Worm (Caenorhabditis elegans): Measurements from ENCODE around the gene K09F6.10.

Gene K09F6.10

DNA sequence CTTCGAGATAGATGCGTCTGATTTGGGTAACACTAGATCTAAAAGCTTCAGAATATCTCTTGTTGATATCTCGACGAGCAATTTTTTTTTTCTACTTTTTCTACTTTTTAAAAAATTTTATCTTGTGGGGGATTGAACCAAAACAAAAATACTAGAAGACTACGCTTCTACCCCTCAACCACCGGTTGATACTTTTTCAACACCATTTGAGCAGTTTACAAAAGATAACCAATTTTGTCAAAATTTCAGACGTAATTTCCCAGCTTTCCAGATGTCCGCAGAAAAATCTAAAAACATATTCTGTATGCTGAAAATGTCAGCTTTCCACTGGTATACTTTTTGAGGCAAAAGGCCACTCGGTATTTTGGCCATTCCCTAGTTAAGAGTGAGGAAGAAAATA, 15.9 kb upstream of the K09F6.10 start:
- no peak for TF ChIP-seq pqm-1 (tag; optimal IDR thresholded peaks at IDR 0.05)
- no peak for TF ChIP-seq fax-1 (tag; optimal IDR thresholded peaks at IDR 0.05)

DNA sequence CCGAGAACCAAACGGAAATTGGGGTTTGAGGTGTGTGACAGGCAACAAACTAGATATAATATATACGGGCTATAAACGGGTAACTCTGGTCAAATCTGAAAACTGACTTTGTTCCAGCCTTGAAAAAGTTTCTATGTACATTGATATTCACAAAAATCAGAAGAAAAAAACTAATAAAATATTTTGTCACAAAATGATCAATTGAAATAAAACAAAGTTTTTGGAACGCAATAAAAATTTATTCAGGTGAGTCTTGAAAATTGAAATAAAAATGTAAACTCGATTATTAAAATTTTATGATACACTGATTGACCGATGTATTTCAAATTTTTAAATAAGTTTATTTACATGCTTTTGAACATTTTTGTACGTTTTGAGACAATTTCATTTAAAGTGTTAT, 13.6 kb upstream of the K09F6.10 start, which contains the start of gene B0281.6:
Gene B0281.6 (minus strand): TSS at position 101 of the 400 bp plus-strand sequence.
- TF ChIP-seq K09A11.1 (tag; optimal IDR thresholded peaks at IDR 0.05; ENCODE audit: insufficient read depth), result no peak

DNA sequence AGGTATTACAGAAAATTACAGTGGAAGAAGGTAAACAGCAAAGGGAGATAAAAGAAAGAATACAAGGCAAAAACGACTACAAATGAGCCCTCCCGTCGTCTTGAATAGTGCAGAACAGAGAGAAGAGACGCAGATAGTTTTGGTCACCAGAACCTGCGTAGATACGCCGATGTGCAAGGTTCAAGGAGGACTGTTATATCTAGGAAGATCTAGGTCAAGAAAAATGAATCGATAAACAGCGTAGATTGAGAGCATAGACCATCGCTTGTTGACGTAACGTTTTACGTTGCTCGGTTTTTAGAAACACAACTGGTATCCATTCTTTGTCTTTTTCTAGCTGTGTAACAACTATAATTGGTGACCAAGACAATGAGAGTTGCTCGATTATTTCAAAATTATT, 12.2 kb upstream of the K09F6.10 start, which contains the start of gene B0281.5:
Gene B0281.5 (minus strand): TSS at position 101 of the 400 bp plus-strand sequence.
- TF ChIP-seq madf-2 (tag; optimal IDR thresholded peaks at IDR 0.05), result no peak
- TF ChIP-seq ztf-16 (tag; optimal IDR thresholded peaks at IDR 0.05), result no peak
- TF ChIP-seq fkh-10 (GFP tag; optimal IDR thresholded peaks at IDR 0.05), result no peak
- TF ChIP-seq gmeb-2 (tag; optimal IDR thresholded peaks at IDR 0.05), result no peak
- TF ChIP-seq elt-4 (tag; optimal IDR thresholded peaks at IDR 0.05), result no peak

DNA sequence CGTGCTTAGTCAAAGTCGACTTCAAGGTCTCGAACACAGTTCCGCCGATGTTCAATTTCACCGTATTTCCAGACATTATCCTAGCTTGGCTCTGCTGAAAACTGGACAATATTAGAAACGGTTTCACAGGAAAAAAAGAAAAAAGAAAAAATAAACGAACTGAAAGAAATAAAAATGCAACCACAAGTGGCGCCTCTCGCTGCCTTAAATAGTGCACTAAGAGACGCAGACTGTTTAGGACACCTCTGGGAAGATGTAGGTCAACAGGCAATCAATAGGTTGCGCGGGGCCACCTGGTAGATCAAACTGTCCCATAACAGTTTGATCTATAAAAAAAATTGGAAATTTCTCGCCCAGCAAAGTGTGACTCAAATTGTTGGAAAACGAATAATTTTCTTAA, 10.1 kb upstream of the K09F6.10 start, which contains the start of gene B0281.4:
Gene B0281.4 (minus strand): TSS at position 101 of the 400 bp plus-strand sequence.
- TF ChIP-seq ceh-9 (tag; optimal IDR thresholded peaks at IDR 0.05) (no peak), ets-4 (tag; optimal IDR thresholded peaks at IDR 0.05) (no peak), pros-1 (tag; optimal IDR thresholded peaks at IDR 0.05) (no peak), ceh-22 (tag; optimal IDR thresholded peaks at IDR 0.05) (no peak), F13H6.1 (tag; optimal IDR thresholded peaks at IDR 0.05) (no peak), gmeb-2 (tag; optimal IDR thresholded peaks at IDR 0.05) (no peak), npax-4 (tag; optimal IDR thresholded peaks at IDR 0.05) (no peak), K02D7.2 (tag; optimal IDR thresholded peaks at IDR 0.05) (no peak), pag-3 (tag; optimal IDR thresholded peaks at IDR 0.05; ENCODE audit: borderline replicate concordance) (no peak), unc-86 (tag; optimal IDR thresholded peaks at IDR 0.05) (no peak), Y22D7AL.16 (tag; optimal IDR thresholded peaks at IDR 0.05) (no peak), ceh-24 (tag; optimal IDR thresholded peaks at IDR 0.05) (no peak), unc-3 (GFP tag; conservative IDR thresholded peaks at IDR 0.05) (no peak), unc-3 (tag; optimal IDR thresholded peaks at IDR 0.05) (no peak), che-1 (tag; optimal IDR thresholded peaks at IDR 0.05) (no peak), sox-2 (GFP tag; IDR thresholded peaks at IDR 0.05) (no peak), odd-2 (tag; optimal IDR thresholded peaks at IDR 0.05) (no peak), hlh-30 (tag; optimal IDR thresholded peaks at IDR 0.05; ENCODE audit: insufficient read depth) (no peak)

DNA sequence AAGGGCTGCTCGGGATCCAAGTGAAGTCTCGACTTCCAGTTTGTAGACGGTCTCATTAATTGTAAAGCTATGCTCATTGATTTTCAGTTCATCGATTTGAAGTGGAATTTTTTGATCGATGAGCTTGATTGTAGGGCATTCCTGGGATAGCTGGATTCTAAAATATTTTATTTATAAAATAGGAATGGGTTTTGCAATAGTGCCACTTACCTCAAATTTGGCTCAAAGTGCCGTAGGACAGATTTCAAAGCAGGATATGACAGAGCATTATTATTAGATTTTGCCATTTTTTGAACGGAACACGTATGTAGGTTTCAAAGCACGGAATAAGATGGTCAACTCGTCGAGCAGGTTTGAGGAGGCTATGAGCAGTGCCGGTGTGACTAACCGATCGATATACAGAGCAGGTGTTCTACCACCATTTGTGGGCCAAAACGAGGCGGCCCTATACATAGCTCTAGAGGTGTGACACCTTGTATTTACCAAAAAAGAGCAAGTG, 7.2 kb upstream of the K09F6.10 start, which contains the start of gene fbxc-25:
Gene fbxc-25 (minus strand): TSS at position 449 of the 499 bp plus-strand sequence.
- TF ChIP-seq pha-4 (tag; optimal IDR thresholded peaks at IDR 0.05) (no peak), sdc-2 (tag; optimal IDR thresholded peaks at IDR 0.05) (no peak), syd-9 (tag; optimal IDR thresholded peaks at IDR 0.05) (no peak), pqm-1 (tag; optimal IDR thresholded peaks at IDR 0.05) (no peak), ahr-1 (tag; optimal IDR thresholded peaks at IDR 0.05) (no peak), sox-2 (GFP tag; IDR thresholded peaks at IDR 0.05) (no peak), odd-2 (tag; optimal IDR thresholded peaks at IDR 0.05) (no peak), lim-6 (tag; optimal IDR thresholded peaks at IDR 0.05) (no peak), elt-2 (tag; optimal IDR thresholded peaks at IDR 0.05) (no peak), lin-11 (tag; optimal IDR thresholded peaks at IDR 0.05) (no peak), zip-5 (tag; optimal IDR thresholded peaks at IDR 0.05) (no peak), hlh-30 (tag; optimal IDR thresholded peaks at IDR 0.05; ENCODE audit: insufficient read depth) (no peak), dve-1 (tag; optimal IDR thresholded peaks at IDR 0.05) (no peak), dmd-4 (tag; optimal IDR thresholded peaks at IDR 0.05; ENCODE audit: borderline replicate concordance) (no peak), unc-42 (tag; optimal IDR thresholded peaks at IDR 0.05) (no peak), Y22D7AL.16 (tag; optimal IDR thresholded peaks at IDR 0.05) (no peak), nhr-232 (tag; optimal IDR thresholded peaks at IDR 0.05) (no peak), ref-2 (tag; optimal IDR thresholded peaks at IDR 0.05) (no peak)

All from whole organism, late embryonic.